Worm (Caenorhabditis elegans) whole organism, early embryonic: ENCODE measurements around the gene set-4.

ENCODE experiments used
- B0310.2 ChIP-seq: sonication (generic microtip); optimal IDR thresholded peaks from 2 replicates; lab custom pipeline; 2016; ENCODE audit warnings: mild to moderate bottlenecking, missing genetic modification characterization, missing compliant biosample characterization
- F13C5.2 ChIP-seq: sonication (generic microtip); optimal IDR thresholded peaks from 2 replicates; lab custom pipeline; 2017; ENCODE audit warnings: mild to moderate bottlenecking, missing genetic modification characterization, inconsistent platforms, missing compliant biosample characterization
- aly-1 ChIP-seq: sonication (generic microtip); optimal IDR thresholded peaks from 2 replicates; lab custom pipeline; 2016; ENCODE audit warnings: missing genetic modification characterization, missing compliant biosample characterization
- ama-1 ChIP-seq: fragments of 150-350 bp; optimal IDR thresholded peaks from 2 replicates; lab custom pipeline; 2014
- flt-1 ChIP-seq: fragments of 200-800 bp; sonication (Bioruptor generic); IDR thresholded peaks from 2 replicates; pipeline ENCODE4 v1.3.6; 2022; ENCODE audit warnings: missing genetic modification characterization, missing compliant biosample characterization
- hnd-1 ChIP-seq: sonication (generic microtip); optimal IDR thresholded peaks from 2 replicates; lab custom pipeline; 2016; ENCODE audit warnings: missing genetic modification characterization, missing compliant biosample characterization
- scrt-1 ChIP-seq: fragments of 200-800 bp; sonication (Bioruptor generic); IDR thresholded peaks from 2 replicates; pipeline ENCODE4 v1.3.6; 2022; ENCODE audit warnings: missing genetic modification characterization, missing compliant biosample characterization
- sea-1 ChIP-seq: fragments of 200-800 bp; sonication (Bioruptor generic); conservative IDR thresholded peaks from 2 replicates; pipeline ENCODE4 v1.3.6; 2022; ENCODE audit warnings: missing genetic modification characterization, missing compliant biosample characterization
- tbx-11 ChIP-seq: fragments of 200-800 bp; sonication (Bioruptor generic); IDR thresholded peaks from 2 replicates; pipeline ENCODE4 v1.3.6; 2022; ENCODE audit warnings: missing genetic modification characterization, missing compliant biosample characterization

DNA sequence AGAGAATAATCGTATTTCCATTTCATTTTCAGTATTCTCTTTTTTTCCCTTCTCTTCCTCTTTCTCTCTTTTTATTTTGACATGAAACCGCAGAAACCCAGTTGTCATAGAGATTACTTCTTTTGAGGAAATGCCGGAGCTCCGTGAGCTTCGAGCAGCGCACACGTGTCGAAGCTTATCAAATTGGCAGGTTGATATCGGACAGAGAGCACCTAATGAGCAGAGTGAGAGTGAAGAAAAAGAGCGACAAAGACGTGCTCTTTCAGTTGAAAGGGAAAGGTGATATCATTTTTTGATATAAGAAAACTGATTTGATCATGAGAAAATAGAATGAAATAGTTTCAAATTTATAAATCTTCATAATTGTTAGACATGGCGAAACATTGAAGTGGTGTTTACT lies 4.2 kb upstream of the set-4 start, which contains the start of gene C32D5.14:
- TF ChIP-seq ama-1 (no peak), aly-1 (tag; lab: Kevin White, UChicago) (no peak), hnd-1 (tag; lab: Kevin White, UChicago) (no peak), flt-1 (GFP tag; lab: Robert Waterston, UW) (no peak), sea-1 (GFP tag; lab: Robert Waterston, UW) (no peak), F13C5.2 (tag; lab: Kevin White, UChicago) (no peak), scrt-1 (GFP tag; lab: Robert Waterston, UW) (no peak), B0310.2 (tag; lab: Kevin White, UChicago) (no peak), tbx-11 (GFP tag; lab: Robert Waterston, UW) (no peak)
